Fruit fly (Drosophila melanogaster): ENCODE results near the gene dj.

DNA sequence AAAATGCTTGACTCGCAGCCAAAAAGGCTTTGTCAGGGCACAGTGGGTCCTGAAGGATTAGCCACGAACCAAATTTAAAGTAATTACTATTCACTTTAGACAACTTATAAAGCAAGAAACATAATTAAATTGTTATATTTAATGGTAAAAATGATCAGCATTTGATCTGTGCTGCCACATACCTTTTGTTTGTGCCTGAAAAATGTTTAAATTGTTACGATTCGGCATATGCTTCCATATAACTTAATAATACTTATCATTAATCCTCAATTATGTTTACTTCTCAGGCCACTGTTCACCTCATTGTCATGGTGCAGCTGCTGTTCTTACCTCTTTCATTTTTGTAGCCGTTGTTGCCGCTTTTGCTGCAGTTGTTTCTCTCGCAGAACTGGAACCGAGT lies 33.9 kb upstream of the dj start:
- TF ChIP-seq psq (GFP tag; optimal IDR thresholded peaks at IDR 0.05) (no peak), OdsH (GFP tag; optimal IDR thresholded peaks at IDR 0.05) (no peak), pan (optimal IDR thresholded peaks at IDR 0.05) (no peak), dsf (GFP tag; optimal IDR thresholded peaks at IDR 0.05; ENCODE audit: borderline replicate concordance) (no peak), lola (GFP tag; optimal IDR thresholded peaks at IDR 0.05) (no peak)

All from whole organism, wandering third instar larva.